Worm (Caenorhabditis elegans): ENCODE data around the gene F22F7.2.
A peak's percentile ranks its signal among the peaks of the same experiment; 100 is the strongest.

Gene F22F7.2

DNA sequence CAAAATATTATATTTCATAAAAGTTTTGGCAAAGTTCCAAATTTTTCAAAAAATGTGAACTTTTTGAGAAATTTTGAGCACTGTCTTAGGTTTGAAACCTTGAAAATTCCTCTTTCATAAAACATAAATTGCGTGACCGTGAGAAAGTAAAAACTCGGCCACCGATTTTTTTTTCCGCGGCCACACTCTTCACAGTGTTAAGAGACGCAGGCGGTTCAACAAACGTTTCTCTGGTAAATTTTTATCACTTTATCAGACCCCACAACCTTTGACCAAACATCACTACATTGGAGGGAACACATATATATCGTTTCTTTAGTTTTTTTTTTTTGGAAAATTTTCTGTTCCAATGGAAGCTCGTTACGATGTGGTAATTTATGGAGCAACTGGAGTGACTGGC is at the start of gene F22F7.2:
F22F7.2 (plus strand) TSS at position 266 of the 400 bp plus-strand sequence.
- TF ChIP-seq sma-9 (GFP tag; optimal IDR thresholded peaks at IDR 0.05) (peak; percentile 16), sma-9 (tag; optimal IDR thresholded peaks at IDR 0.05) (no peak), ZK546.5 (tag; optimal IDR thresholded peaks at IDR 0.05) (no peak), unc-39 (tag; optimal IDR thresholded peaks at IDR 0.05) (no peak), lin-11 (tag; optimal IDR thresholded peaks at IDR 0.05) (no peak), crh-2 (tag; optimal IDR thresholded peaks at IDR 0.05) (peak; percentile 14)

DNA sequence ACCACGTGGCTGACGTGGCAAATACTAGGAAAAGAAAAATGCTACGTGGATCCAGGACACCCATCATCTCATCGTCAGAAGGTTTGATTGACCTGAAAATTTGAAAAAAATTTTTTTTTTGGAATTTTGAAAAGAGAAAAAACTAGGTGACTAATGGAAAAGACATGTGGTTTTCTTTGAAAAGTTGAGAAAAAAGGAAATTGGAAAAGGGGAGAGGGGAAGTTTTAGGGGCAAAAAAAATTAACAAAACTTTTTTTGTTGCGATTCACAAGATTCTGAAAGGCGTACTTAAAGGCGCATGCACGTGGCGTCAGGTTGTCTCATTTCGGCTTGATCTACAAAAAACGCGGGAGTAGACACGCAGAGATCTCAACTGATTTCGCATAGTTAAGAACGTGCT is 49.8 kb upstream of the F22F7.2 start, which contains the start of gene Y40B10A.9:
Y40B10A.9 (minus strand) TSS at position 101 of the 400 bp plus-strand sequence.
- TF ChIP-seq alr-1 (tag; optimal IDR thresholded peaks at IDR 0.05) (no peak), sma-3 (GFP tag; optimal IDR thresholded peaks at IDR 0.05) (no peak), elt-3 (tag; optimal IDR thresholded peaks at IDR 0.05) (no peak), zag-1 (tag; optimal IDR thresholded peaks at IDR 0.05) (no peak), mab-5 (tag; optimal IDR thresholded peaks at IDR 0.05) (no peak), mbf-1 (tag; optimal IDR thresholded peaks at IDR 0.05) (no peak), Y55F3AM.14 (GFP tag; optimal IDR thresholded peaks at IDR 0.05) (no peak)

DNA sequence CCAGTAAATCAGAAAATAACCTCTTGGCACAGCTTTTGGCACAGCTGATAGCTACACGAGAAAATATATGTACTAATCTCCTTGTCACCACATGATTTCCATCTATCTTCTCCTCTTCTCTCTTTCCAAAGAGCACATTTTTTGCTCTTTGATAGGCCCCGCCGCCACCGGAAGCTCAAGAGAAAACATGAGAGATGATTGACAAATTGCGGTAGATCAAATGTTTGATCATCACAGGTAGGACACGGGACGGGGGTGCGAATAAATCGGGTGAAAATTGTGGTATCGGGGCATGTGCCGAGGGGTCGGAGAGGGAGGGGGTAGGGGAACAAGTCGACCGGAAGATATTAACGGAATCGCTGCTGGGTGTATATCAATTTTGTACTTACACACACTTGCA is 46.5 kb upstream of the F22F7.2 start:
- TF ChIP-seq nhr-12 (tag; optimal IDR thresholded peaks at IDR 0.05) = no peak
- TF ChIP-seq sem-4 (tag; optimal IDR thresholded peaks at IDR 0.05) = peak; percentile 26
- peak; percentile 14 for TF ChIP-seq F13H6.1 (tag; optimal IDR thresholded peaks at IDR 0.05)
- peak; percentile 14 for TF ChIP-seq C34F6.9 (tag; optimal IDR thresholded peaks at IDR 0.05)

- no peak for TF ChIP-seq nhr-25 (tag; optimal IDR thresholded peaks at IDR 0.05)
Observed at ce11 chrV:2081269-2081668, 41.3 kb upstream of the F22F7.2 start.

- TF ChIP-seq alr-1 (tag; optimal IDR thresholded peaks at IDR 0.05) = no peak
- no peak for TF ChIP-seq crh-2 (tag; optimal IDR thresholded peaks at IDR 0.05)
- no peak for TF ChIP-seq blmp-1 (tag; optimal IDR thresholded peaks at IDR 0.05; ENCODE audit: insufficient read depth)
- TF ChIP-seq lin-39 (tag; optimal IDR thresholded peaks at IDR 0.05) = no peak
- no peak for TF ChIP-seq snpc-4 (tag; optimal IDR thresholded peaks at IDR 0.05)
- TF ChIP-seq sma-3 (GFP tag; optimal IDR thresholded peaks at IDR 0.05) = no peak
- no peak for TF ChIP-seq mdl-1 (tag; optimal IDR thresholded peaks at IDR 0.05)
- no peak for TF ChIP-seq aly-2 (tag; optimal IDR thresholded peaks at IDR 0.05)
- TF ChIP-seq nhr-77 (tag; optimal IDR thresholded peaks at IDR 0.05) = no peak
- no peak for TF ChIP-seq lin-13 (GFP tag; optimal IDR thresholded peaks at IDR 0.05)
- no peak for TF ChIP-seq skn-1 (tag; optimal IDR thresholded peaks at IDR 0.05)
- TF ChIP-seq ztf-4 (tag; optimal IDR thresholded peaks at IDR 0.05) = no peak
- TF ChIP-seq F13H6.1 (tag; optimal IDR thresholded peaks at IDR 0.05) = no peak
- no peak for TF ChIP-seq lsy-2 (tag; optimal IDR thresholded peaks at IDR 0.05)
- no peak for TF ChIP-seq ceh-82 (tag; optimal IDR thresholded peaks at IDR 0.05)
- TF ChIP-seq sma-9 (GFP tag; optimal IDR thresholded peaks at IDR 0.05) = no peak
- TF ChIP-seq sma-9 (tag; optimal IDR thresholded peaks at IDR 0.05) = no peak
- TF ChIP-seq ztf-1 (GFP tag; conservative IDR thresholded peaks at IDR 0.05) = no peak
- TF ChIP-seq nhr-129 (tag; optimal IDR thresholded peaks at IDR 0.05) = no peak
Observed at ce11 chrV:2081894-2082293, 40.7 kb upstream of the F22F7.2 start.

DNA sequence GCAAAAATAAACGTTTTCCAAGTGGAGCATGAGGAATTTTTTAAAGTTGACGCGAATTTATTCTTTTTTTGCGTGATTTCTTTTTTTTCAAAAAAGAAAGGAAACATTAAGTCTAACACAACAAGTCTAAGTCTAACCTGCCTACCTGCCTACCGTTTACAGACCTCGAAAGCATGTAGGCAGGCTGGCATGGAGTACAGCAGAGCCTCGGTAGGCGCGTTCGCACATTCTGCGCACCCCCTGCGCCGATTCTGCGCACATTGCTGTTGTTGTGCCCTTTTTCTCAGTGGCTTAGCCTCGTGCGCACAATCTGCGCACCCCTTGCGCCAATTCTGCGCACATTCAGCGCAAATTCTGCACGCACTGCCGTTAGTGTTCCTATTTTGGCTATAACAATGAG is 38.7 kb upstream of the F22F7.2 start:
- TF ChIP-seq lin-39 (tag; optimal IDR thresholded peaks at IDR 0.05) = no peak
- TF ChIP-seq zag-1 (tag; optimal IDR thresholded peaks at IDR 0.05) = no peak
- no peak for TF ChIP-seq peb-1 (tag; optimal IDR thresholded peaks at IDR 0.05)
- TF ChIP-seq nhr-6 (tag; optimal IDR thresholded peaks at IDR 0.05) = no peak
- no peak for TF ChIP-seq F13H6.1 (tag; optimal IDR thresholded peaks at IDR 0.05)
- no peak for TF ChIP-seq aly-2 (tag; optimal IDR thresholded peaks at IDR 0.05)
- TF ChIP-seq mbf-1 (tag; optimal IDR thresholded peaks at IDR 0.05) = no peak
- no peak for TF ChIP-seq nhr-77 (tag; optimal IDR thresholded peaks at IDR 0.05)
- no peak for TF ChIP-seq unc-62 (GFP tag; optimal IDR thresholded peaks at IDR 0.05)

Measured in whole organism, L2 larva.